Worm (Caenorhabditis elegans): ENCODE data around the gene gba-4.
A peak's percentile ranks its signal among the peaks of the same experiment; 100 is the strongest.

The gba-4 gene

ce11 chrIV:5334518-5334917 is 16.2 kb downstream of the gba-4 start (continued):
- TF ChIP-seq mml-1 (tag; optimal IDR thresholded peaks at IDR 0.05) (no peak), ama-1 (optimal IDR thresholded peaks at IDR 0.05) (no peak), unc-39 (tag; optimal IDR thresholded peaks at IDR 0.05) (no peak), ceh-9 (tag; optimal IDR thresholded peaks at IDR 0.05) (no peak), eor-1 (tag; optimal IDR thresholded peaks at IDR 0.05) (no peak), ceh-28 (tag; optimal IDR thresholded peaks at IDR 0.05) (no peak), sea-2 (GFP tag; optimal IDR thresholded peaks at IDR 0.05) (no peak), elt-3 (tag; optimal IDR thresholded peaks at IDR 0.05) (no peak), hmg-11 (tag; optimal IDR thresholded peaks at IDR 0.05) (peak; percentile 56), mdl-1 (tag; optimal IDR thresholded peaks at IDR 0.05) (no peak), lin-15B (tag; optimal IDR thresholded peaks at IDR 0.05) (peak; percentile 40), ztf-4 (tag; optimal IDR thresholded peaks at IDR 0.05) (no peak), nhr-11 (tag; optimal IDR thresholded peaks at IDR 0.05) (no peak), ZK546.5 (tag; optimal IDR thresholded peaks at IDR 0.05) (no peak), snpc-4 (tag; optimal IDR thresholded peaks at IDR 0.05) (peak; percentile 9), nhr-28 (tag; optimal IDR thresholded peaks at IDR 0.05) (no peak)

- TF ChIP-seq R02D3.7 (tag; optimal IDR thresholded peaks at IDR 0.05) (no peak), jun-1 (tag; optimal IDR thresholded peaks at IDR 0.05) (no peak), sea-2 (GFP tag; optimal IDR thresholded peaks at IDR 0.05) (no peak), tbx-2 (tag; optimal IDR thresholded peaks at IDR 0.05) (no peak), fos-1 (tag; optimal IDR thresholded peaks at IDR 0.05) (no peak), nhr-43 (tag; optimal IDR thresholded peaks at IDR 0.05; ENCODE audit: poor library complexity, severe bottlenecking) (no peak), elt-1 (tag; optimal IDR thresholded peaks at IDR 0.05) (no peak), elt-3 (tag; optimal IDR thresholded peaks at IDR 0.05) (no peak), nhr-67 (tag; optimal IDR thresholded peaks at IDR 0.05) (no peak), elt-2 (tag; optimal IDR thresholded peaks at IDR 0.05) (no peak), eor-1 (tag; optimal IDR thresholded peaks at IDR 0.05) (no peak), pha-4 (tag; optimal IDR thresholded peaks at IDR 0.05) (no peak), nhr-25 (tag; optimal IDR thresholded peaks at IDR 0.05) (no peak), ama-1 (optimal IDR thresholded peaks at IDR 0.05) (no peak), nhr-237 (tag; optimal IDR thresholded peaks at IDR 0.05) (no peak), nhr-23 (tag; optimal IDR thresholded peaks at IDR 0.05) (no peak), nhr-28 (tag; optimal IDR thresholded peaks at IDR 0.05) (no peak)
Measured at ce11 chrIV:5333484-5333883, 17.2 kb downstream of the gba-4 start.

ce11 chrIV:5332178-5332577 is 18.5 kb downstream of the gba-4 start, which contains the start of gene Y4C6B.3:
Gene Y4C6B.3 (plus strand): TSS chrIV:5332478.
- TF ChIP-seq ceh-82 (tag; optimal IDR thresholded peaks at IDR 0.05) (no peak), mdl-1 (tag; optimal IDR thresholded peaks at IDR 0.05) (no peak), ztf-4 (tag; optimal IDR thresholded peaks at IDR 0.05) (no peak), nhr-25 (tag; optimal IDR thresholded peaks at IDR 0.05) (no peak), unc-39 (tag; optimal IDR thresholded peaks at IDR 0.05) (no peak), nhr-237 (tag; optimal IDR thresholded peaks at IDR 0.05) (no peak), ztf-11 (tag; optimal IDR thresholded peaks at IDR 0.05) (no peak), zag-1 (tag; optimal IDR thresholded peaks at IDR 0.05) (no peak), nhr-77 (tag; optimal IDR thresholded peaks at IDR 0.05) (no peak)

DNA sequence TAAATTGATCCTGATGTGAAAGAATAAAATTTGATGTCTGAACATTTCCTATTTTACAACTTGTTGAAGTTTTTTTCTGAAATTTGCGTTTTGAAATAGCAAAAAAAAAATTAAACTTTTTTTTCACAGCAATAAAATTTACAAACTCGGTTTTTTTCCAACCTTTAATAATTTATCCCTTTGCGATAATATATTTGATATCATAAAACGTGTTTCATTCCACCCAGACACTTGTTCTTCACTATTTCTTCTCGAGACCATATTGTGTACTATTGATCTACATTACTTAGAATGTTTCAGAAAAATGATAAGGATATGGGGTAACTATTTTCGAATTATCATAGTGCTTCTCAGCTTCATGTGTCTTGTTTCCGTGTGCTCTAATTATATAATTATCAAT is 24.6 kb downstream of the gba-4 start, which contains the start of gene Y4C6B.4:
TSS of gene Y4C6B.4 (plus strand) at position 301 of the 400 bp plus-strand sequence.
- no peak for TF ChIP-seq mdl-1 (tag; optimal IDR thresholded peaks at IDR 0.05)
- TF ChIP-seq ztf-11 (tag; optimal IDR thresholded peaks at IDR 0.05) = no peak
- no peak for TF ChIP-seq jun-1 (tag; optimal IDR thresholded peaks at IDR 0.05)
- no peak for TF ChIP-seq ceh-28 (tag; optimal IDR thresholded peaks at IDR 0.05)
- no peak for TF ChIP-seq elt-2 (tag; optimal IDR thresholded peaks at IDR 0.05)
- TF ChIP-seq nhr-25 (tag; optimal IDR thresholded peaks at IDR 0.05) = no peak
- no peak for TF ChIP-seq egl-27 (tag; optimal IDR thresholded peaks at IDR 0.05)
- no peak for TF ChIP-seq sea-2 (GFP tag; optimal IDR thresholded peaks at IDR 0.05)
- TF ChIP-seq snpc-4 (tag; optimal IDR thresholded peaks at IDR 0.05) = no peak

DNA sequence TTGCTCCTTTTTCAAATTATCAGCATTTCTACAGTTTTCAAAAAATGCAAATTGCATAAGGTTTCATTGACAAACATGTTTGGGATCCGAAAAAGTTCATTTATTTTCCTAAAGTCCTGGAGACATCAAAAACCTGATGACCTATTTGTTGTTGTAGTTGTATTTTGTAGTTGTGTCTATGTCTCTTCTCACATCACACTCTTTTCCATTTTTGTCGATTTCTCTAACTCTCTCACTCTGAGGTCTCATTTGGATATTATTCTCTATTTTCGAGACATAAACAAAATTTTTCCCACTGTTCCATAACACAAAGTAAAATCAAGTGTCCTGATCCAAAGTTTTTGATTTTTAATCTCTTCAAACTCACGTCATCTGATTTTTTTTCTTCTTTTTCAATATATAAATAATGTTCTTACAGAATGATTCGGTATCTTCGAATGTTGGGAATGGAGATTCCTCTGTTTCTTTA is 31.8 kb downstream of the gba-4 start, which contains the start of gene slc-46A:
TSS of gene slc-46A (plus strand) at position 419 of the 469 bp plus-strand sequence.
- TF ChIP-seq nfya-1 (tag; optimal IDR thresholded peaks at IDR 0.05; ENCODE audit: insufficient read depth) (peak; percentile 13), ceh-82 (tag; optimal IDR thresholded peaks at IDR 0.05) (no peak), pqm-1 (tag; optimal IDR thresholded peaks at IDR 0.05) (no peak), daf-12 (tag; optimal IDR thresholded peaks at IDR 0.05) (no peak), nhr-77 (tag; optimal IDR thresholded peaks at IDR 0.05) (no peak), nhr-28 (tag; optimal IDR thresholded peaks at IDR 0.05) (no peak), nhr-67 (tag; optimal IDR thresholded peaks at IDR 0.05) (no peak), snpc-4 (tag; optimal IDR thresholded peaks at IDR 0.05) (peak; percentile 48), mml-1 (tag; optimal IDR thresholded peaks at IDR 0.05) (no peak), nhr-23 (tag; optimal IDR thresholded peaks at IDR 0.05) (peak; percentile 59), elt-2 (tag; optimal IDR thresholded peaks at IDR 0.05) (peak; percentile 50), nhr-11 (tag; optimal IDR thresholded peaks at IDR 0.05) (no peak)

All from whole organism, L3 larva.